Fruit fly (Drosophila melanogaster) Kc167 (cell line): ENCODE data around the gene Sems.

Experiments used
- Myc ChIP-seq: fragments of >200 bp; optimal IDR thresholded peaks from 2 replicates; lab custom pipeline; 2017; ENCODE audit warnings: missing external identifiers
- Sin3A ChIP-seq: fragments of >200 bp; optimal IDR thresholded peaks from 2 replicates; lab custom pipeline; 2018; ENCODE audit warnings: missing external identifiers
- h ChIP-seq: fragments of >200 bp; optimal IDR thresholded peaks from 3 replicates; lab custom pipeline; 2018; ENCODE audit warnings: missing external identifiers
- psq ChIP-seq: fragments of >200 bp; optimal IDR thresholded peaks from 2 replicates; lab custom pipeline; 2017; ENCODE audit warnings: missing external identifiers

DNA sequence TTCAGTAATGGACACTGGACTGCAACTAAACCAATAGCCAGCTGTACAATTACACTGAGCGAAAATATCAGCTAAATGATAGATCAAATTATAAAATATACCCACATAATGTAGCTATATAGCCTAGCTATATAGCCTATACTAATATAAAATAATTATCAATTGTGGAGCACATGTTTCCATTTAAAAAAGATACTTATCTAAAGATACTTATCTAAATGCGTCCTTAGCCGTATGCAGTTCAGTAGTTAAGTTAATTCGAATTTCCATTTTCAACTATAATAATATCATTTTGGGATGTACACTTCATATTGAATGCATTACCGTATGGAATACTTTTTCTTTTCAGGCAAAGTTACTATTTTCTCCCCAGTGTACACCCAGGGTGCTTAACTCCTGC, 37.6 kb downstream of the Sems start:
- TF ChIP-seq Myc (lab: Kevin White, UChicago) (no peak), psq (lab: Kevin White, UChicago) (no peak), h (lab: Kevin White, UChicago) (no peak), Sin3A (lab: Kevin White, UChicago) (no peak)
